Worm (Caenorhabditis elegans) whole organism, young adult: ENCODE data around the gene vrp-1.

Experiments
- B0035.1 ChIP-seq: sonication (generic microtip); optimal IDR thresholded peaks from 2 replicates; lab custom pipeline; 2016; ENCODE audit warnings: missing genetic modification characterization, mild to moderate bottlenecking, missing compliant biosample characterization, missing genotype, missing genetic modification reagents
- B0336.3 ChIP-seq: fragments of 200-800 bp; sonication (Bioruptor generic); IDR thresholded peaks from 2 replicates; pipeline ENCODE4 v1.3.6; 2022; ENCODE audit warnings: missing genetic modification characterization, missing compliant biosample characterization
- D2030.7 ChIP-seq: fragments of 200-800 bp; sonication (Bioruptor generic); IDR thresholded peaks from 2 replicates; pipeline ENCODE4 v1.3.6; 2022; ENCODE audit warnings: missing genetic modification reagents, missing genetic modification characterization, missing compliant biosample characterization
- F33H1.4 ChIP-seq: fragments of 200-800 bp; sonication (Bioruptor generic); IDR thresholded peaks from 2 replicates; pipeline ENCODE4 v1.3.6; 2022; ENCODE audit warnings: missing genetic modification reagents, missing genetic modification characterization, missing compliant biosample characterization
- F49E8.2 ChIP-seq: sonication (generic microtip); optimal IDR thresholded peaks from 3 replicates; lab custom pipeline; 2017; ENCODE audit warnings: missing genetic modification characterization, mild to moderate bottlenecking, missing compliant biosample characterization, antibody characterized with exemption, moderate library complexity; ENCODE audit not compliant: insufficient read depth
- F57A8.1 ChIP-seq: fragments of 200-800 bp; sonication (Bioruptor generic); optimal IDR thresholded peaks from 2 replicates; lab custom pipeline; 2018; ENCODE audit warnings: mild to moderate bottlenecking, missing genetic modification characterization, moderate library complexity, missing compliant biosample characterization
- K12H6.12 ChIP-seq: fragments of 200-800 bp; sonication (Bioruptor generic); optimal IDR thresholded peaks from 2 replicates; lab custom pipeline; 2018; ENCODE audit warnings: mild to moderate bottlenecking, missing genetic modification characterization, missing compliant biosample characterization
- Y53F4B.3 ChIP-seq: fragments of 200-800 bp; sonication (Bioruptor generic); IDR thresholded peaks from 2 replicates; pipeline ENCODE4 v1.3.6; 2022; ENCODE audit warnings: missing genetic modification reagents, missing genetic modification characterization, missing compliant biosample characterization
- Y53G8AR.9 ChIP-seq: fragments of 200-800 bp; sonication (Bioruptor generic); conservative IDR thresholded peaks from 2 replicates; pipeline ENCODE4 v1.3.6; 2022; ENCODE audit warnings: missing genetic modification reagents, missing genetic modification characterization, missing compliant biosample characterization
- Y67H2A.10 ChIP-seq: fragments of 200-800 bp; sonication (Bioruptor generic); conservative IDR thresholded peaks from 2 replicates; pipeline ENCODE4 v1.3.6; 2022; ENCODE audit warnings: missing genetic modification reagents, missing genetic modification characterization, missing compliant biosample characterization
- aptf-2 ChIP-seq: fragments of 200-800 bp; sonication (Bioruptor generic); conservative IDR thresholded peaks from 2 replicates; pipeline ENCODE4 v1.3.6; 2022; ENCODE audit warnings: missing genetic modification reagents, missing genetic modification characterization, missing compliant biosample characterization
- aptf-3 ChIP-seq: fragments of 200-800 bp; sonication (Bioruptor generic); IDR thresholded peaks from 2 replicates; pipeline ENCODE4 v1.3.6; 2022; ENCODE audit warnings: missing genetic modification characterization, missing compliant biosample characterization
- atf-7 ChIP-seq: sonication (generic microtip); optimal IDR thresholded peaks from 2 replicates; lab custom pipeline; 2017; ENCODE audit warnings: mild to moderate bottlenecking, missing genetic modification characterization, missing compliant biosample characterization
- athp-1 ChIP-seq: sonication (generic microtip); optimal IDR thresholded peaks from 2 replicates; lab custom pipeline; 2017; ENCODE audit warnings: mild to moderate bottlenecking, missing genetic modification characterization, missing compliant biosample characterization
- attf-6 ChIP-seq: fragments of 200-800 bp; sonication (Bioruptor generic); IDR thresholded peaks from 2 replicates; pipeline ENCODE4 v1.3.6; 2022; ENCODE audit warnings: missing genetic modification reagents, missing genetic modification characterization, missing compliant biosample characterization
- bed-1 ChIP-seq: fragments of 200-800 bp; sonication (Bioruptor generic); IDR thresholded peaks from 2 replicates; pipeline ENCODE4 v1.3.6; 2022; ENCODE audit warnings: missing genetic modification reagents, missing genetic modification characterization, missing compliant biosample characterization
- ceh-100 ChIP-seq: fragments of 200-800 bp; sonication (Bioruptor generic); IDR thresholded peaks from 2 replicates; pipeline ENCODE4 v1.3.6; 2022; ENCODE audit warnings: missing genetic modification reagents, missing genetic modification characterization, missing compliant biosample characterization
- ceh-79 ChIP-seq: sonication (generic microtip); optimal IDR thresholded peaks from 2 replicates; lab custom pipeline; 2017; ENCODE audit warnings: mild to moderate bottlenecking, missing genetic modification characterization, missing compliant biosample characterization
- egrh-3 ChIP-seq: fragments of 200-800 bp; sonication (Bioruptor generic); IDR thresholded peaks from 2 replicates; pipeline ENCODE4 v1.3.6; 2022; ENCODE audit warnings: missing genetic modification reagents, missing genetic modification characterization, missing compliant biosample characterization
- ekl-4 ChIP-seq: fragments of 200-800 bp; sonication (Bioruptor generic); IDR thresholded peaks from 2 replicates; pipeline ENCODE4 v1.3.6; 2022; ENCODE audit warnings: missing genetic modification reagents, missing genetic modification characterization, missing compliant biosample characterization
- him-1 ChIP-seq: sonication (generic microtip); optimal IDR thresholded peaks from 2 replicates; lab custom pipeline; 2016; ENCODE audit warnings: missing genotype, missing genetic modification reagents, missing genetic modification characterization, missing compliant biosample characterization
- lag-1 ChIP-seq: fragments of 200-800 bp; sonication (Bioruptor generic); IDR thresholded peaks from 2 replicates; pipeline ENCODE4 v1.3.6; 2022; ENCODE audit warnings: missing genetic modification reagents, missing genetic modification characterization, missing compliant biosample characterization
- let-526 ChIP-seq: fragments of 200-800 bp; sonication (Bioruptor generic); IDR thresholded peaks from 2 replicates; pipeline ENCODE4 v1.3.6; 2022; ENCODE audit warnings: missing genetic modification reagents, missing genetic modification characterization, missing compliant biosample characterization
- lin-26 ChIP-seq: fragments of 200-800 bp; sonication (Bioruptor generic); IDR thresholded peaks from 2 replicates; pipeline ENCODE4 v1.3.6; 2022; ENCODE audit warnings: missing genetic modification reagents, missing genetic modification characterization, missing compliant biosample characterization
- lin-40 ChIP-seq: sonication (generic microtip); optimal IDR thresholded peaks from 2 replicates; lab custom pipeline; 2016; ENCODE audit warnings: missing genetic modification characterization, mild to moderate bottlenecking, missing compliant biosample characterization, missing genotype, missing genetic modification reagents
- lin-54 ChIP-seq: fragments of 200-800 bp; sonication (Bioruptor generic); optimal IDR thresholded peaks from 2 replicates; lab custom pipeline; 2018; ENCODE audit warnings: mild to moderate bottlenecking, missing genetic modification characterization, missing compliant biosample characterization
- lir-1 ChIP-seq: fragments of 200-800 bp; sonication (Bioruptor generic); conservative IDR thresholded peaks from 2 replicates; pipeline ENCODE4 v1.3.6; 2022; ENCODE audit warnings: missing genetic modification reagents, missing genetic modification characterization, missing compliant biosample characterization
- madf-6 ChIP-seq: fragments of 200-800 bp; sonication (Bioruptor generic); IDR thresholded peaks from 2 replicates; pipeline ENCODE4 v1.3.6; 2022; ENCODE audit warnings: missing genetic modification reagents, missing genetic modification characterization, missing compliant biosample characterization
- nfya-2 ChIP-seq: fragments of 200-800 bp; sonication (Bioruptor generic); IDR thresholded peaks from 2 replicates; pipeline ENCODE4 v1.3.6; 2022; ENCODE audit warnings: missing genetic modification reagents, missing genetic modification characterization, missing compliant biosample characterization
- nfyb-1 ChIP-seq: fragments of 200-800 bp; sonication (Bioruptor generic); IDR thresholded peaks from 2 replicates; pipeline ENCODE4 v1.3.6; 2022; ENCODE audit warnings: missing genetic modification reagents, missing genetic modification characterization, missing compliant biosample characterization
- nhr-80 ChIP-seq: sonication (generic microtip); optimal IDR thresholded peaks from 2 replicates; lab custom pipeline; 2016; ENCODE audit warnings: missing genetic modification characterization, missing compliant biosample characterization
- repo-1 ChIP-seq: sonication (generic microtip); optimal IDR thresholded peaks from 2 replicates; lab custom pipeline; 2017; ENCODE audit warnings: mild to moderate bottlenecking, missing genetic modification characterization, missing compliant biosample characterization
- snpc-1.3 ChIP-seq: sonication (generic microtip); optimal IDR thresholded peaks from 2 replicates; lab custom pipeline; 2017; ENCODE audit warnings: missing genetic modification characterization, mild to moderate bottlenecking, missing compliant biosample characterization, antibody characterized with exemption, moderate library complexity, missing genotype, missing genetic modification reagents; ENCODE audit not compliant: insufficient read depth
- snpc-4 ChIP-seq, 5 experiments: fragments of 150-350 bp in 1 of 5; sonication (generic microtip) in 4 of 5; optimal IDR thresholded peaks; 2 replicates each; lab custom pipeline; 2014 to 2018; ENCODE audit warnings: missing genetic modification characterization in 5 of 5, missing biosample characterization in 3 of 5, antibody characterized with exemption in 2 of 5, mild to moderate bottlenecking in 2 of 5, missing compliant biosample characterization in 2 of 5, missing genotype in 2 of 5, moderate library complexity in 2 of 5, missing genetic modification reagents in 1 of 5
- unc-62 ChIP-seq: fragments of 150-350 bp; optimal IDR thresholded peaks from 2 replicates; lab custom pipeline; 2014; ENCODE audit warnings: missing biosample characterization, missing genetic modification reagents, missing genetic modification characterization
- zfh-2 ChIP-seq: fragments of 200-800 bp; sonication (Bioruptor generic); conservative IDR thresholded peaks from 2 replicates; pipeline ENCODE4 v1.3.6; 2022; ENCODE audit warnings: missing genetic modification reagents, missing genetic modification characterization, missing compliant biosample characterization
- ztf-25 ChIP-seq: fragments of 200-800 bp; sonication (Bioruptor generic); IDR thresholded peaks from 2 replicates; pipeline ENCODE4 v1.3.6; 2022; ENCODE audit warnings: missing genetic modification reagents, missing genetic modification characterization, missing compliant biosample characterization

The vrp-1 gene

DNA sequence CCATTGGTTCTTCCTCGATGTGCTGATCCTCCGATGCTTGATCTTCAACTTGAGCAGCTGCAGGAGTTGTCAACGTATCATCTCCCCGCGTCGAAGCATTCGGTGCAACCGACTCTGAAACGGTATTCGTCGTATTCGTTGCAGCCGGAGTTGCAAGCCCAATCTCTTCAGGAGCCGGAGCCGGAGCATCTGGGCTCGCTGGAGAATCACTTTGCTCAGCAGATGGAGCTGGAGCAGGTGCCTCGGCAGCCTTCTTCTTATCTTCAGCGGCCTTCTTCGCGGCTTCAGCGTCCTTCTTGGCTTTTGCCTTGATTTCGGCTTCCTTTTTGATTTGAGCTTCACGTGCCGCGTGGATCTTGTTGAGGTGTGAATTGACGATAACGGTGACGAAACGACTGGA is 26.4 kb downstream of the vrp-1 start:
- peak; percentile 65 for TF ChIP-seq egrh-3 (GFP tag; lab: Robert Waterston, UW)
- TF ChIP-seq B0035.1 (tag; lab: Kevin White, UChicago), result no peak
- no peak for TF ChIP-seq Y67H2A.10 (GFP tag; lab: Robert Waterston, UW)
- 0 out of 2 replicates have a peak, but pooled peaks have one; percentile 10 for TF ChIP-seq nfyb-1 (GFP tag; lab: Robert Waterston, UW)
- no peak for TF ChIP-seq unc-62 (GFP tag; lab: Kevin White, UChicago)
- no peak for TF ChIP-seq ekl-4
- TF ChIP-seq zfh-2 (GFP tag; lab: Robert Waterston, UW), result peak; percentile 86
- TF ChIP-seq F57A8.1, result no peak

DNA sequence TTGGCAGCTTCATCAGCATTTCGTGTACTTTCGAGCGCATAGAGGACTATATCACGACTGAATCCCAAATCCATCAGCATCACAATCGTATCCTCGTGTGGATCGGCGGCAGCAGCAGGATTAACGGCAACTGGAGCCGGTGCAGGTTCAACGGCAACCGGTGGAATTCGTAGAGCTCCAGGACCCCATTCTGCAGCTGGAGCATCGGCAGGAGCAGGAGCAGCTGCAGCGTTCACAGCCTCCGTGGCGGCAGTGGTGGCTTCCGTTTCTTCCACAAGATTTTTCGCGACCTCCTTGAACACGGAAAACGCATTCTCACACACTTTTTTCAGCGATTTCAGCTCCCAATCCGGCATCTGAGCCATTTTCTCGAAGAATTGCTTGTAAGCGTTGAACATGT is 31.8 kb downstream of the vrp-1 start:
- TF ChIP-seq zfh-2 (GFP tag; lab: Robert Waterston, UW) (peak; percentile 81), aptf-3 (GFP tag; lab: Robert Waterston, UW) (no peak), egrh-3 (GFP tag; lab: Robert Waterston, UW) (peak; percentile 76; the same call in 1 of the 2 replicates), lin-26 (GFP tag; lab: Robert Waterston, UW) (0 out of 2 replicates have a peak, but pooled peaks have one; percentile 9), lag-1 (no peak), D2030.7 (GFP tag; lab: Robert Waterston, UW) (no peak)
- TF ChIP-seq, all 124 proteins: peak for 3

DNA sequence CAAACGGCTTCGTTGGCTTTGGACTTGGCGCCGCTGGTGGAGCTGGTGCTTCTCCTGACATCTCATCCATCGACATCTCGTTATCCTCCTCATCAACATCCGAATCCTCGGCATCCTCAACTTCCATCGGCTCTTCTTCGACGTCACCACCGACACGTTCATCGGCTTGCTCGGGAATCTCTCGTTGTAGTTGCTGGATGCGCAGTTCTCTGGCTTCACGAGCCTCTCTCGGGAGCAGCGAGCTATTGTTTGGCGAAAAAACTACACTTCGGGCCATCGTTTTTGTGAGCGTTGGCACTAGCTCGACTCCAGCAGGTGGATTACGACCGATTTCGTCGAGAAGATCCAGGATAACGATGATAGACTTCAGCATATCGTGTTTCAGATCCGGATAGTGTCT is 33.6 kb downstream of the vrp-1 start:
- TF ChIP-seq attf-6, result 0 out of 2 replicates have a peak, but pooled peaks have one; percentile 24
- TF ChIP-seq bed-1, result no peak
- TF ChIP-seq ztf-25 (GFP tag; lab: Robert Waterston, UW), result no peak
- TF ChIP-seq F33H1.4 (GFP tag; lab: Robert Waterston, UW), result no peak
- no peak for TF ChIP-seq him-1
- 0 out of 2 replicates have a peak, but pooled peaks have one; percentile 11 for TF ChIP-seq egrh-3 (GFP tag; lab: Robert Waterston, UW)
- TF ChIP-seq nhr-80 (tag; lab: Kevin White, UChicago), result no peak
- TF ChIP-seq lir-1 (GFP tag; lab: Robert Waterston, UW), result no peak
- no peak for TF ChIP-seq B0336.3
- TF ChIP-seq lin-40 (tag; lab: Kevin White, UChicago), result no peak
- peak; percentile 66; the same call in 1 of the 2 replicates for TF ChIP-seq zfh-2 (GFP tag; lab: Robert Waterston, UW)
- TF ChIP-seq nfya-2 (GFP tag; lab: Robert Waterston, UW), result no peak
- TF ChIP-seq repo-1 (tag; lab: Kevin White, UChicago), result peak; percentile 20
- TF ChIP-seq, all 124 proteins: peak for 4

DNA sequence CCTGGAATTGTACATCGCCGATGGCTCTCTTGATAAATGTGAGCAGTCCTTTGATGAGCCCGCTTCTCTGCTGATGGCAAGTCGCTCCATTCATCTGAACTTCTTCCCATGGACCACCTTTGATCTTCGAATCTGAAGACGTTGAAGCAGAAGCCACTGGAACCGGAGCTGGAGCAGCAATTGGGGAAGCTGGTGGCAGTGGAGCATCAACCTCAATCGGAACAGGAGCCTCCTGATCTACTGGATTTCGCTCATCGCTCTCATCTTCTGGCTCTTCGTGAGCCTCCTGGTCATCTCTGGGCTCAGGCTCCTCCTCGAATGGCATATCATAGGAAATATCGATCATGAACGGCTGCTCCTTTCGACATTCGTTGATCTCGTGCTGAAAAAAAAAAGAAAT is 34.5 kb downstream of the vrp-1 start:
- TF ChIP-seq K12H6.12 (tag; lab: Kevin White, UChicago), result no peak
- no peak for TF ChIP-seq ceh-100 (GFP tag; lab: Robert Waterston, UW)
- TF ChIP-seq repo-1 (tag; lab: Kevin White, UChicago), result peak; percentile 20
- no peak for TF ChIP-seq madf-6 (GFP tag; lab: Robert Waterston, UW)
- no peak for TF ChIP-seq lin-54 (GFP tag; lab: Kevin White, UChicago)
- no peak for TF ChIP-seq lin-26 (GFP tag; lab: Robert Waterston, UW)
- TF ChIP-seq snpc-1.3 (tag; lab: Kevin White, UChicago), result no peak
- peak; percentile 56 for TF ChIP-seq zfh-2 (GFP tag; lab: Robert Waterston, UW)
- TF ChIP-seq, all 124 proteins: peak for 2

DNA sequence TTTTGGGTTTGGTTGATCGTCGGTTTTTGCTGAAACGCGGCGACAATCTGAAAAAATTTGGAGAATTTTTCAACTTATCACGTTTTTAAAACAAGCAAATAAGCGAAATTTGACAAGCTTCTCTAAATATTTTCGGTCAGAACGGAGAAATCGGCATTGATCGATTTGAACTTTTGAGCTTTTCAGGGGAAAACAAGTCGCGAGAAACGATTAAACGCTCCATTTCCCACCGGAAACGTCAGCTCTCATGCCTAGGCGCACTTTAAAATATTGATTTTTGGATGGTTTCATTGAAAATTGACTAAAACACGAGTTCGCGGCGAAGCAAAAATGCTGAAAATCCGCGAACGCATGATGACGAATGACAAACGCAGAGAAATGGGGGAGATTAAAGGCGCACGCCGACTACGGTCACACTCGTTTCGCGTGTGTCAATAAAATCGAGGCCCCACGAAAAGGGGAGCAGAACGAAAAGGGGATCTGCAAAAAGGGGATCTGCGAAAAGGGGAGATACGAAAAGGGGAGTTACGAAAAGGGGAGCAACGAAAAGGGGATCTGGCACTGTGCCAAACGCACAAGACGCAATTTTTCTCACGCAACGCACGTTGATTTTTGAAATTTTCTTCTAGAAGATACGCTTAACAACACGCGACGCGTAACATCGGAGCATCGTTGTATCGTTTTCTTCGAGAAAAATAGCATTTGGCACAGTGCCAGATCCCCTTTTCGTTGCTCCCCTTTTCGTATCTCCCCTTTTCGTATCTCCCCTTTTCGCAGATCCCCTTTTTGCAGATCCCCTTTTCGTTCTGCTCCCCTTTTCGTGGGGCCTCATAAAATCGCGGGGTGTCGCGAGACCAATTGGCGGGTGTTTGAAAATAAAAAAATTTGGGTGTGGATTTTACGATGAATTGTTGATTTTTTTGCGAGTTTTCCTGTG is 37.9 kb downstream of the vrp-1 start, which contains the start of gene eel-1:
Gene eel-1 (minus strand): TSS at position 51 of the 937 bp plus-strand sequence.
- TF ChIP-seq Y53F4B.3 (GFP tag; lab: Robert Waterston, UW) (peak; percentile 95), atf-7 (tag; lab: Kevin White, UChicago) (peak; percentile 87), let-526 (GFP tag; lab: Robert Waterston, UW) (peak; percentile 98), F49E8.2 (tag; lab: Kevin White, UChicago) (peak; percentile 73), snpc-4 (GFP tag; optimal IDR thresholded peaks at IDR 0.05; lab: Kevin White, UChicago) (peak; percentile 75), snpc-4 (tag; optimal IDR thresholded peaks at IDR 0.05; lab: Kevin White, UChicago) (peak; percentile 2 to 75 (median 70)), Y53G8AR.9 (GFP tag; lab: Robert Waterston, UW) (peak; percentile 99), ztf-25 (GFP tag; lab: Robert Waterston, UW) (peak; percentile 99), aptf-2 (peak; percentile 95), ceh-79 (tag; lab: Kevin White, UChicago) (peak; percentile 42), nfyb-1 (GFP tag; lab: Robert Waterston, UW) (peak; percentile 99), K12H6.12 (tag; lab: Kevin White, UChicago) (peak; percentile 91), D2030.7 (GFP tag; lab: Robert Waterston, UW) (peak; percentile 99), ceh-100 (GFP tag; lab: Robert Waterston, UW) (peak; percentile 100), athp-1 (tag; lab: Kevin White, UChicago) (peak; percentile 92)
